Fruit fly (Drosophila melanogaster) whole organism, embryonic: ENCODE results near the gene CG42592.

Experiments used
- Atf-2 ChIP-seq: fragments of 200-800 bp; sonication (Bioruptor generic); optimal IDR thresholded peaks from 2 replicates; lab custom pipeline; 2016; ENCODE audit warnings: missing biosample characterization, missing genetic modification characterization
- BEAF-32 ChIP-seq: fragments of 200-800 bp; sonication (Bioruptor generic); optimal IDR thresholded peaks from 3 replicates; lab custom pipeline; 2017; ENCODE audit warnings: missing biosample characterization, missing genetic modification characterization, mild to moderate bottlenecking, moderate library complexity, missing genetic modification reagents
- Bteb2 ChIP-seq: fragments of 200-800 bp; sonication (Bioruptor generic); optimal IDR thresholded peaks from 2 replicates; lab custom pipeline; 2016; ENCODE audit warnings: missing biosample characterization, missing genetic modification characterization
- CG10147 ChIP-seq: fragments of 200-800 bp; sonication (Bioruptor generic); optimal IDR thresholded peaks from 2 replicates; lab custom pipeline; 2019; ENCODE audit warnings: missing biosample characterization, mild to moderate bottlenecking, missing genetic modification characterization, moderate library complexity
- CG10959 ChIP-seq: fragments of 200-800 bp; sonication (Bioruptor generic); IDR thresholded peaks from 2 replicates; pipeline ENCODE4 v1.3.6; 2022; ENCODE audit warnings: missing biosample characterization, missing genetic modification characterization
- CG11085 ChIP-seq: fragments of 200-800 bp; sonication (Bioruptor generic); IDR thresholded peaks from 2 replicates; pipeline ENCODE4 v1.3.6; 2022; ENCODE audit warnings: missing biosample characterization, missing genetic modification characterization
- CG11247 ChIP-seq: fragments of 200-800 bp; sonication (Bioruptor generic); IDR thresholded peaks from 2 replicates; pipeline ENCODE4 v1.3.6; 2022; ENCODE audit warnings: missing biosample characterization, missing genetic modification characterization
- CG12104 ChIP-seq: fragments of 200-800 bp; sonication (Bioruptor generic); optimal IDR thresholded peaks from 3 replicates; lab custom pipeline; 2016; ENCODE audit warnings: missing biosample characterization, missing genetic modification characterization
- CG12236 ChIP-seq: fragments of 200-800 bp; sonication (Bioruptor generic); optimal IDR thresholded peaks from 2 replicates; lab custom pipeline; 2016; ENCODE audit warnings: missing biosample characterization, missing genetic modification characterization
- CG13624 ChIP-seq: fragments of 200-800 bp; sonication (Bioruptor generic); optimal IDR thresholded peaks from 2 replicates; lab custom pipeline; 2016; ENCODE audit warnings: missing biosample characterization, missing genetic modification characterization
- CG14710 ChIP-seq: fragments of 200-800 bp; sonication (Bioruptor generic); optimal IDR thresholded peaks from 3 replicates; lab custom pipeline; 2019; ENCODE audit warnings: missing biosample characterization, mild to moderate bottlenecking, missing genetic modification characterization, moderate library complexity
- CG18599 ChIP-seq: fragments of 200-800 bp; sonication (Bioruptor generic); optimal IDR thresholded peaks from 3 replicates; lab custom pipeline; 2017; ENCODE audit warnings: missing biosample characterization, missing genetic modification characterization, mild to moderate bottlenecking, moderate library complexity, missing genetic modification reagents
- CG2116 ChIP-seq: fragments of 200-800 bp; sonication (Bioruptor generic); optimal IDR thresholded peaks from 3 replicates; lab custom pipeline; 2018; ENCODE audit warnings: missing biosample characterization, mild to moderate bottlenecking, missing genetic modification characterization
- CG31224 ChIP-seq: fragments of 200-800 bp; sonication (Bioruptor generic); IDR thresholded peaks from 2 replicates; pipeline ENCODE4 v1.3.6; 2022; ENCODE audit warnings: missing biosample characterization, missing genetic modification characterization
- CG4820 ChIP-seq: fragments of 200-800 bp; sonication (Bioruptor generic); optimal IDR thresholded peaks from 3 replicates; lab custom pipeline; 2016; ENCODE audit warnings: missing biosample characterization, missing genetic modification characterization
- CG6254 ChIP-seq: fragments of 200-800 bp; sonication (Bioruptor generic); optimal IDR thresholded peaks from 3 replicates; lab custom pipeline; 2017; ENCODE audit warnings: mild to moderate bottlenecking, missing biosample characterization, missing genetic modification reagents, missing genetic modification characterization
- CG6272 ChIP-seq: fragments of 200-800 bp; sonication (Bioruptor generic); IDR thresholded peaks from 2 replicates; pipeline ENCODE4 v1.3.6; 2022; ENCODE audit warnings: missing biosample characterization, missing genetic modification characterization
- CG6683 ChIP-seq: fragments of 200-800 bp; sonication (Bioruptor generic); optimal IDR thresholded peaks from 2 replicates; lab custom pipeline; 2017; ENCODE audit warnings: missing biosample characterization, mild to moderate bottlenecking, missing genetic modification characterization, missing genetic modification reagents
- CG7357 ChIP-seq: fragments of 200-800 bp; sonication (Bioruptor generic); IDR thresholded peaks from 3 replicates; pipeline ENCODE4 v1.3.6; 2022; ENCODE audit warnings: missing biosample characterization, missing genetic modification characterization
- CTCF ChIP-seq: fragments of 200-800 bp; sonication (Bioruptor generic); optimal IDR thresholded peaks from 2 replicates; lab custom pipeline; 2017; ENCODE audit warnings: missing biosample characterization, mild to moderate bottlenecking, missing genetic modification characterization, moderate library complexity
- D19B ChIP-seq: fragments of 200-800 bp; sonication (Bioruptor generic); optimal IDR thresholded peaks from 2 replicates; lab custom pipeline; 2017; ENCODE audit warnings: missing biosample characterization, mild to moderate bottlenecking, missing genetic modification characterization
- Dip3 ChIP-seq: fragments of 200-800 bp; sonication (Bioruptor generic); optimal IDR thresholded peaks from 3 replicates; lab custom pipeline; 2016; ENCODE audit warnings: missing biosample characterization, missing genetic modification characterization
- HLH4C ChIP-seq: fragments of 200-800 bp; sonication (Bioruptor generic); IDR thresholded peaks from 3 replicates; pipeline ENCODE4 v1.3.6; 2022; ENCODE audit warnings: missing biosample characterization, missing genetic modification characterization; ENCODE audit not compliant: partially characterized antibody
- HLHmδ ChIP-seq: fragments of 200-800 bp; sonication (Bioruptor generic); optimal IDR thresholded peaks from 2 replicates; lab custom pipeline; 2018; ENCODE audit warnings: missing biosample characterization, mild to moderate bottlenecking, missing genetic modification characterization, moderate library complexity
- Hr39 ChIP-seq: fragments of >200 bp; optimal IDR thresholded peaks from 2 replicates; lab custom pipeline; 2017
- Hr78 ChIP-seq, 2 experiments: fragments of 200-800 bp in 1 of 2; fragments of >200 bp in 1 of 2; sonication (Bioruptor generic) in 1 of 2; optimal IDR thresholded peaks; 2 replicates each; lab custom pipeline; 2017 to 2019; ENCODE audit warnings: missing biosample characterization in 2 of 2, missing genetic modification characterization in 2 of 2, mild to moderate bottlenecking in 1 of 2, moderate library complexity in 1 of 2
- Hsf ChIP-seq: fragments of 200-800 bp; sonication (Bioruptor generic); optimal IDR thresholded peaks from 3 replicates; lab custom pipeline; 2016; ENCODE audit warnings: missing biosample characterization, missing genetic modification characterization
- Jarid2 ChIP-seq: fragments of 200-800 bp; sonication (Bioruptor generic); optimal IDR thresholded peaks from 3 replicates; lab custom pipeline; 2017; ENCODE audit warnings: mild to moderate bottlenecking, missing biosample characterization, missing genetic modification reagents, missing genetic modification characterization
- PHDP ChIP-seq: fragments of 200-800 bp; sonication (Bioruptor generic); optimal IDR thresholded peaks from 3 replicates; lab custom pipeline; 2018; ENCODE audit warnings: missing biosample characterization, mild to moderate bottlenecking, missing genetic modification characterization, moderate library complexity
- Poxn ChIP-seq: fragments of 200-800 bp; sonication (Bioruptor generic); IDR thresholded peaks from 2 replicates; pipeline ENCODE4 v1.3.6; 2022; ENCODE audit warnings: missing biosample characterization, missing genetic modification characterization
- Sox102F ChIP-seq: fragments of 200-800 bp; sonication (Bioruptor generic); optimal IDR thresholded peaks from 2 replicates; lab custom pipeline; 2018; ENCODE audit warnings: missing biosample characterization, mild to moderate bottlenecking, missing genetic modification characterization, moderate library complexity
- aop ChIP-seq: fragments of 200-800 bp; sonication (Bioruptor generic); IDR thresholded peaks from 2 replicates; pipeline ENCODE4 v1.3.6; 2022; ENCODE audit warnings: missing biosample characterization, missing genetic modification characterization
- cato ChIP-seq: fragments of 200-800 bp; sonication (Bioruptor generic); optimal IDR thresholded peaks from 2 replicates; lab custom pipeline; 2016; ENCODE audit warnings: missing biosample characterization, missing genetic modification characterization, borderline replicate concordance
- chinmo ChIP-seq: fragments of 200-800 bp; sonication (Bioruptor generic); IDR thresholded peaks from 4 replicates; pipeline ENCODE4 v1.3.6; 2022; ENCODE audit warnings: missing biosample characterization, missing genetic modification characterization; ENCODE audit not compliant: partially characterized antibody
- eve ChIP-seq, 2 experiments: fragments of >200 bp; optimal IDR thresholded peaks; 2 replicates each; lab custom pipeline; 2017; ENCODE audit warnings: missing biosample characterization in 2 of 2, missing genetic modification characterization in 2 of 2
- ewg ChIP-seq: fragments of 200-800 bp; sonication (Bioruptor generic); optimal IDR thresholded peaks from 3 replicates; lab custom pipeline; 2017; ENCODE audit warnings: mild to moderate bottlenecking, missing biosample characterization, missing genetic modification reagents, missing genetic modification characterization
- eyg ChIP-seq: fragments of 200-800 bp; sonication (Bioruptor generic); optimal IDR thresholded peaks from 3 replicates; lab custom pipeline; 2016; ENCODE audit warnings: missing biosample characterization, missing genetic modification characterization
- fu2 ChIP-seq: fragments of 200-800 bp; sonication (Bioruptor generic); optimal IDR thresholded peaks from 2 replicates; lab custom pipeline; 2016; ENCODE audit warnings: missing biosample characterization, missing genetic modification characterization
- gfzf ChIP-seq: fragments of 200-800 bp; sonication (Bioruptor generic); optimal IDR thresholded peaks from 2 replicates; lab custom pipeline; 2016; ENCODE audit warnings: missing biosample characterization, mild to moderate bottlenecking, missing genetic modification characterization, moderate library complexity
- hb ChIP-seq: fragments of 200-800 bp; sonication (Bioruptor generic); IDR thresholded peaks from 3 replicates; pipeline ENCODE4 v1.3.6; 2022; ENCODE audit warnings: missing biosample characterization, missing genetic modification characterization; ENCODE audit not compliant: partially characterized antibody
- hth ChIP-seq: fragments of >200 bp; optimal IDR thresholded peaks from 2 replicates; lab custom pipeline; 2017; ENCODE audit warnings: inconsistent platforms
- kni ChIP-seq: fragments of 200-800 bp; sonication (Bioruptor generic); optimal IDR thresholded peaks from 3 replicates; lab custom pipeline; 2017; ENCODE audit warnings: mild to moderate bottlenecking, missing biosample characterization, missing genetic modification reagents, missing genetic modification characterization
- luna ChIP-seq: fragments of 200-800 bp; sonication (Bioruptor generic); optimal IDR thresholded peaks from 2 replicates; lab custom pipeline; 2016; ENCODE audit warnings: missing biosample characterization, missing genetic modification characterization
- peb ChIP-seq: fragments of 200-800 bp; sonication (Bioruptor generic); IDR thresholded peaks from 2 replicates; pipeline ENCODE4 v1.3.6; 2022; ENCODE audit warnings: missing biosample characterization, missing genetic modification characterization
- pfk ChIP-seq: fragments of 200-800 bp; sonication (Bioruptor generic); optimal IDR thresholded peaks from 2 replicates; lab custom pipeline; 2018; ENCODE audit warnings: missing biosample characterization, mild to moderate bottlenecking, missing genetic modification characterization, moderate library complexity
- pzg ChIP-seq: fragments of 200-800 bp; sonication (Bioruptor generic); optimal IDR thresholded peaks from 3 replicates; lab custom pipeline; 2018; ENCODE audit warnings: missing biosample characterization, mild to moderate bottlenecking, missing genetic modification characterization, moderate library complexity
- repo ChIP-seq: fragments of 200-800 bp; sonication (Bioruptor generic); optimal IDR thresholded peaks from 2 replicates; lab custom pipeline; 2016; ENCODE audit warnings: missing biosample characterization, missing genetic modification characterization
- row ChIP-seq: fragments of 200-800 bp; sonication (Bioruptor generic); IDR thresholded peaks from 3 replicates; pipeline ENCODE4 v1.3.6; 2022; ENCODE audit warnings: missing biosample characterization, missing genetic modification characterization
- seq ChIP-seq: fragments of 200-800 bp; sonication (Bioruptor generic); IDR thresholded peaks from 2 replicates; pipeline ENCODE4 v1.3.6; 2022; ENCODE audit warnings: missing biosample characterization, missing genetic modification characterization
- sisA ChIP-seq: fragments of 200-800 bp; sonication (Bioruptor generic); IDR thresholded peaks from 2 replicates; pipeline ENCODE4 v1.3.6; 2022; ENCODE audit warnings: missing biosample characterization, missing genetic modification characterization
- wdn ChIP-seq: fragments of 200-800 bp; sonication (Bioruptor generic); IDR thresholded peaks from 2 replicates; pipeline ENCODE4 v1.3.6; 2022; ENCODE audit warnings: missing biosample characterization, missing genetic modification characterization

CG42592 gene

DNA sequence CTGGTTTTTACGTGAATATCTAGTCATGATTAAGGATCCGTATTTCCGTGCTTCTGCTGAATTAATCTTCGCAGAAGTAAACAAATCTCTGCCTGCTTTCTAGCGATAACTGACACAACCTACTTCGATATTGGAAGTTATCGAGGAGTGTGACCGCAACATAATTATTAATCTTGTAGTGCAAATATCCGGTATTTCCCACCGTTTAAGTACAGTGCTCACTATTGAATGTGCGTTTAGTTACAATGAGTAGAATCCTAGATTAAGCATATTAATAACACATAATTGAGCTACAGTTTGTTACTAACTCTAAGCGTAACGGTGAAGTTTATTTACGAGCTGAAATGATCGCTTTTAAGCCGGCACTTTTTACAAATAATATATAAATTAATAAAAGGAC is 23.7 kb upstream of the CG42592 start (continued):
- TF ChIP-seq Dip3 (GFP tag; lab: Kevin White, UChicago) (no peak), eve (GFP tag; optimal IDR thresholded peaks at IDR 0.05; lab: Kevin White, UChicago) (no peak), luna (GFP tag; lab: Kevin White, UChicago) (no peak), Jarid2 (GFP tag; lab: Kevin White, UChicago) (no peak), CG6683 (GFP tag; lab: Kevin White, UChicago) (no peak), sisA (GFP tag; lab: Robert Waterston, UW) (no peak), row (peak; percentile 83), cato (GFP tag; lab: Kevin White, UChicago) (no peak), hth (no peak), CG11247 (GFP tag; lab: Robert Waterston, UW) (peak; percentile 21; the same call in 1 of the 2 replicates), kni (GFP tag; lab: Kevin White, UChicago) (no peak), CG13624 (peak; percentile 56), pzg (peak; percentile 72), seq (GFP tag; lab: Robert Waterston, UW) (0 out of 2 replicates have a peak, but pooled peaks have one; percentile 22), CG6272 (GFP tag; lab: Robert Waterston, UW) (no peak), BEAF-32 (GFP tag; lab: Kevin White, UChicago) (peak; percentile 34), repo (GFP tag; lab: Kevin White, UChicago) (no peak), CG12236 (GFP tag; lab: Kevin White, UChicago) (no peak), Hsf (GFP tag; lab: Kevin White, UChicago) (peak; percentile 32), Sox102F (GFP tag; lab: Kevin White, UChicago) (no peak), HLHmδ (GFP tag; lab: Kevin White, UChicago) (no peak), CG10959 (GFP tag; lab: Robert Waterston, UW) (no peak), peb (GFP tag; lab: Robert Waterston, UW) (no peak), CG7357 (GFP tag; lab: Robert Waterston, UW) (no peak)
- TF ChIP-seq, all 482 proteins: peak for 194

DNA sequence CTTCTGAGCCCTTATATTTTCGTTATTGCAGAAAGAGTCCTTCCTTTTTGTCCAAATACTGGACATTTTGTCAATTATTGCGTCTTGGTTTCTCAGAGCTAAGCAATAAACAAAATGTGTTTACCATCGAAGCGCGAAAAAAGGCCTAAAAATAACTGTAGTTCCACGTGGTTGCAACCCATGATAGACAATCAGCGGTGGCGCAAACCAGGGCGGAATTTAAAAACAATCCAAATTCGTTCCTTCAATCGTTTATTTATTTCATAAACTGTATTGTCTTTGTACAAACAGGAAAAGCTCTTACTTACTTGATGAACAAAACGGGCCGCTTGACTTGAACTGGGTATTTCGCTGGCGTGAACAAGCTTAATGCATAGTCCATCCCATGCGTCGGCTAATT is 22.7 kb upstream of the CG42592 start, which contains the start of gene CG7824:
Gene CG7824, minus strand, starts transcription at position 131 of the 400 bp plus-strand sequence.
- TF ChIP-seq CG6254 (no peak), CG14710 (tag; lab: Kevin White, UChicago) (peak; percentile 23), Bteb2 (GFP tag; lab: Kevin White, UChicago) (no peak), Hr78 (GFP tag; optimal IDR thresholded peaks at IDR 0.05; lab: Kevin White, UChicago) (no peak), CG31224 (no peak), D19B (GFP tag; lab: Kevin White, UChicago) (no peak), CG18599 (GFP tag; lab: Kevin White, UChicago) (no peak), Poxn (GFP tag; lab: Robert Waterston, UW) (no peak), CG12104 (GFP tag; lab: Kevin White, UChicago) (no peak), Hsf (GFP tag; lab: Kevin White, UChicago) (no peak), hb (GFP tag; lab: Robert Waterston, UW) (no peak), CG2116 (GFP tag; lab: Kevin White, UChicago) (peak; percentile 40), seq (GFP tag; lab: Robert Waterston, UW) (no peak), Dip3 (GFP tag; lab: Kevin White, UChicago) (no peak), wdn (GFP tag; lab: Robert Waterston, UW) (no peak), gfzf (GFP tag; lab: Kevin White, UChicago) (peak; percentile 91), aop (GFP tag; lab: Robert Waterston, UW) (no peak), Atf-2 (no peak), PHDP (no peak), pfk (GFP tag; lab: Kevin White, UChicago) (no peak), CG10147 (GFP tag; lab: Kevin White, UChicago) (no peak), Hr39 (no peak), chinmo (GFP tag; lab: Robert Waterston, UW) (no peak), CTCF (GFP tag; lab: Kevin White, UChicago) (peak; percentile 63), eyg (GFP tag; lab: Kevin White, UChicago) (no peak), HLH4C (GFP tag; lab: Robert Waterston, UW) (no peak), CG11085 (GFP tag; lab: Robert Waterston, UW) (no peak), ewg (GFP tag; lab: Kevin White, UChicago) (peak; percentile 34), CG4820 (GFP tag; lab: Kevin White, UChicago) (no peak), fu2 (no peak), row (0 out of 3 replicates have a peak, but pooled peaks have one; percentile 20)
